Fruit fly (Drosophila melanogaster): ENCODE measurements around the gene CG44325.

CG44325 gene

DNA sequence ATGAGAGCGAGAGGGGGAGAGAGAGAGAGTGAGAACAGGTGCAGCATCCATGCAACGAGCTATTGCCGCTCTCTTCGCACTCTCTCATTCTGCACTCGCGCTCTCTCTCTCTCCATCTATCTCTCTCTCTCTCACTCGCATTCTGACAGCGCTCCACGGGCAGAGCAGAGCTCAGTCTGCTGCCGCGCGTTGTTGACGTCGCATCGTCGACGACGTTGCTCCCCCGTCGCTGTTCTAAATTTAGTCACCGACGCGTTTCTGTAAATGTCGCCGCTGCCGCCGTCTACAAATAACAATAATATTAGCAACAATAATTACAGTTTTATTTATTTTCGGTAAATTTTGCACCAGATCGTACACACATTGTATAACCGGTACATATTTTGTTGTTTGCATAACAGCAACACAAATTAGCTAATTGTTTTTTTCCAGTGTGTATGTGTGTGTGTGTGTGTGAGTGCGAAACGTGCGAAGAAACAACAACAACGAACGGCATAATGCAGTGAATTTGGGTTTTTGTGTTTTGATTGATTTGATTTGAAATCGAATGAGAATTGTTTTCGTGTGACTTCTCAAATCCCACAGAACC lies 35.7 kb downstream of the CG44325 start (continued):
- no peak for TF ChIP-seq Dp (GFP tag; optimal IDR thresholded peaks at IDR 0.05)
- no peak for TF ChIP-seq jing (GFP tag; optimal IDR thresholded peaks at IDR 0.05)
- TF ChIP-seq pros (GFP tag; optimal IDR thresholded peaks at IDR 0.05): peak; percentile 18
- TF ChIP-seq BEAF-32 (GFP tag; optimal IDR thresholded peaks at IDR 0.05): no peak
- TF ChIP-seq bab2 (GFP tag; optimal IDR thresholded peaks at IDR 0.05): peak; percentile 48
- TF ChIP-seq CG43689 (GFP tag; IDR thresholded peaks at IDR 0.05): no peak
- no peak for TF ChIP-seq CG12236 (GFP tag; optimal IDR thresholded peaks at IDR 0.05)
- TF ChIP-seq CG10543 (GFP tag; optimal IDR thresholded peaks at IDR 0.05): no peak
- TF ChIP-seq emc (GFP tag; optimal IDR thresholded peaks at IDR 0.05): no peak
- no peak for TF ChIP-seq gsb (GFP tag; IDR thresholded peaks at IDR 0.05)
- TF ChIP-seq odd (GFP tag; optimal IDR thresholded peaks at IDR 0.05): no peak
- TF ChIP-seq Oli (tag; optimal IDR thresholded peaks at IDR 0.05): peak; percentile 7
- peak; percentile 5 for TF ChIP-seq Xbp1 (GFP tag; optimal IDR thresholded peaks at IDR 0.05)
- no peak for TF ChIP-seq org-1 (GFP tag; optimal IDR thresholded peaks at IDR 0.05)
- no peak for TF ChIP-seq ind (GFP tag; optimal IDR thresholded peaks at IDR 0.05)
- TF ChIP-seq B-H2 (GFP tag; optimal IDR thresholded peaks at IDR 0.05): no peak
- TF ChIP-seq CG10565 (GFP tag; optimal IDR thresholded peaks at IDR 0.05): no peak
- no peak for TF ChIP-seq ab (GFP tag; optimal IDR thresholded peaks at IDR 0.05)
- TF ChIP-seq tgo (GFP tag; IDR thresholded peaks at IDR 0.05): no peak
- no peak for TF ChIP-seq ssp (GFP tag; IDR thresholded peaks at IDR 0.05)
- no peak for TF ChIP-seq Sry-δ (GFP tag; optimal IDR thresholded peaks at IDR 0.05)
- no peak for TF ChIP-seq Ets97D (GFP tag; optimal IDR thresholded peaks at IDR 0.05)
- no peak for TF ChIP-seq dpn (GFP tag; optimal IDR thresholded peaks at IDR 0.05)
- no peak; the same call in 2 of the 3 replicates for TF ChIP-seq CG14050 (GFP tag; IDR thresholded peaks at IDR 0.05)
- no peak for TF ChIP-seq Mes4 (GFP tag; optimal IDR thresholded peaks at IDR 0.05)
- TF ChIP-seq Sry-β (GFP tag; optimal IDR thresholded peaks at IDR 0.05): no peak
- no peak for TF ChIP-seq wek (GFP tag; optimal IDR thresholded peaks at IDR 0.05)
- TF ChIP-seq Hr51 (GFP tag; optimal IDR thresholded peaks at IDR 0.05): peak; percentile 9 to 17
- no peak for TF ChIP-seq ac (GFP tag; optimal IDR thresholded peaks at IDR 0.05)
- TF ChIP-seq CG4707 (GFP tag; optimal IDR thresholded peaks at IDR 0.05): no peak
- no peak for TF ChIP-seq Eip74EF (GFP tag; optimal IDR thresholded peaks at IDR 0.05)
- no peak for TF ChIP-seq ewg (GFP tag; optimal IDR thresholded peaks at IDR 0.05)
- TF ChIP-seq CG10274 (GFP tag; optimal IDR thresholded peaks at IDR 0.05): no peak
- TF ChIP-seq CG11456 (GFP tag; IDR thresholded peaks at IDR 0.05): no peak
- TF ChIP-seq MESR4 (GFP tag; optimal IDR thresholded peaks at IDR 0.05): no peak
- no peak for TF ChIP-seq Deaf1 (tag; optimal IDR thresholded peaks at IDR 0.05)
- no peak for TF ChIP-seq Bdp1 (GFP tag; optimal IDR thresholded peaks at IDR 0.05)
- no peak for TF ChIP-seq CG13296 (GFP tag; optimal IDR thresholded peaks at IDR 0.05)
- no peak for TF ChIP-seq p53 (GFP tag; optimal IDR thresholded peaks at IDR 0.05)
- TF ChIP-seq CG7271 (tag; optimal IDR thresholded peaks at IDR 0.05): no peak
- TF ChIP-seq z (GFP tag; IDR thresholded peaks at IDR 0.05): peak; percentile 58; the same call in 1 of the 3 replicates
- TF ChIP-seq CG12299 (tag; optimal IDR thresholded peaks at IDR 0.05): no peak
- no peak for TF ChIP-seq sima (GFP tag; optimal IDR thresholded peaks at IDR 0.05)
- no peak for TF ChIP-seq vfl (GFP tag; optimal IDR thresholded peaks at IDR 0.05)
- peak; percentile 85 for TF ChIP-seq Med (GFP tag)
- TF ChIP-seq knrl (GFP tag; IDR thresholded peaks at IDR 0.05; ENCODE audit: partially characterized antibody): no peak
- no peak for TF ChIP-seq br (optimal IDR thresholded peaks at IDR 0.05)
- no peak for TF ChIP-seq Dref (GFP tag; IDR thresholded peaks at IDR 0.05)
- no peak for TF ChIP-seq CG7786 (GFP tag; optimal IDR thresholded peaks at IDR 0.05)
- no peak for TF ChIP-seq sr (GFP tag; IDR thresholded peaks at IDR 0.05)
- TF ChIP-seq ap (GFP tag; IDR thresholded peaks at IDR 0.05): no peak

Data from whole organism, embryonic.